Fruit fly (Drosophila melanogaster): ENCODE data around the gene SNF4Agamma.

The SNF4Agamma gene

DNA sequence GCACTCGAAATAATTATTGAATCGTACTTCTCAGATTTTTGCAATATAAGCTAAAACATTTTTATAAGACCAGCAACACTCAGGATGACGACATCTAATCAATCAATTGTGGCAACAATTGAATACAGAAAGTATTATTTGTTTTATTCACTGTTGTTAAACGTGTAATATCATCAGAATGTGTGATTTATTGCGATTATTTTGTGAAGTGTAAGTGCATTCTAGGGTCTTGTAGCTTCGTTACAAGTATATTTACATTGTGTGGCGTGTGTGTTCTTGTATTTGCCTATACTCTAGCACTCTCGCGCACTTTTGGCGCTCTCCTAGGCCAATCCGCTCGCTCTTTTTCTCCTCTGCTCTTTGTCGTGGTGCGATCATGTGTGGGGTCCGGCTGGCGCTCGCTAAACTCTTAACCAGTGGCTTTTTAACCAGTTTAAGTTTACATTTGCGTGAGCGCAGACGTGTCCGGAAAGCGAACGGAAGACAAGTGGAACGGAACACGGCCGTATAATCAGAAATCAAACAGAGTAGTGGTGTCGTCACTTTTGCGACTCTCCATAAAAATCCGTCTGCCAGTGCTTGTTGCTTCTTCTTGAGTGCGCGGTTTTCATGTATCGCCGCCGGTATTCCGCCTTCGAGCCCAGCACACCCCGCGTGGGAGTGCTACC is 64.1 kb downstream of the SNF4Agamma start (continued):
- TF ChIP-seq CG12942 (GFP tag; optimal IDR thresholded peaks at IDR 0.05) = peak; percentile 60
- peak; percentile 72 for TF ChIP-seq CG33213 (GFP tag; optimal IDR thresholded peaks at IDR 0.05)
- peak; percentile 70; the same call in 1 of the 3 replicates for TF ChIP-seq Mrtf (GFP tag; IDR thresholded peaks at IDR 0.05)
- TF ChIP-seq Antp (GFP tag; optimal IDR thresholded peaks at IDR 0.05) = peak; percentile 78
- peak; percentile 81 for TF ChIP-seq CG12104 (GFP tag; optimal IDR thresholded peaks at IDR 0.05)
- TF ChIP-seq chinmo (GFP tag; IDR thresholded peaks at IDR 0.05; ENCODE audit: partially characterized antibody) = peak; percentile 93; the same call in 2 of the 4 replicates
- TF ChIP-seq Meics (GFP tag; optimal IDR thresholded peaks at IDR 0.05) = peak; percentile 71
- peak; percentile 86 for TF ChIP-seq Asciz (GFP tag; optimal IDR thresholded peaks at IDR 0.05)
- TF ChIP-seq CG3726 (GFP tag; IDR thresholded peaks at IDR 0.05) = peak; percentile 55; the same call in 1 of the 3 replicates
- no peak for TF ChIP-seq pros (GFP tag; optimal IDR thresholded peaks at IDR 0.05)
- peak; percentile 53; the same call in 2 of the 3 replicates for TF ChIP-seq B-H1 (GFP tag; IDR thresholded peaks at IDR 0.05)
- TF ChIP-seq CG18764 (GFP tag; optimal IDR thresholded peaks at IDR 0.05) = peak; percentile 68
- TF ChIP-seq Ravus (GFP tag; IDR thresholded peaks at IDR 0.05) = no peak
- peak; percentile 76 for TF ChIP-seq CG6813 (GFP tag; optimal IDR thresholded peaks at IDR 0.05)
- TF ChIP-seq slou (GFP tag; optimal IDR thresholded peaks at IDR 0.05) = peak; percentile 33
- TF ChIP-seq CG16815 (GFP tag; optimal IDR thresholded peaks at IDR 0.05) = peak; percentile 51
- TF ChIP-seq mam (GFP tag; optimal IDR thresholded peaks at IDR 0.05) = peak; percentile 70
- peak; percentile 51; the same call in 1 of the 2 replicates for TF ChIP-seq Atf6 (GFP tag; IDR thresholded peaks at IDR 0.05)
- TF ChIP-seq Jarid2 (GFP tag; optimal IDR thresholded peaks at IDR 0.05) = peak; percentile 65
- no peak for TF ChIP-seq CG9215 (GFP tag; IDR thresholded peaks at IDR 0.05)
- TF ChIP-seq row (GFP tag; IDR thresholded peaks at IDR 0.05) = peak; percentile 86
- TF ChIP-seq CG11456 (GFP tag; IDR thresholded peaks at IDR 0.05) = no peak
- TF ChIP-seq nerfin-1 (tag; optimal IDR thresholded peaks at IDR 0.05) = peak; percentile 85
- TF ChIP-seq lbe (GFP tag; optimal IDR thresholded peaks at IDR 0.05) = no peak
- peak; percentile 61 for TF ChIP-seq Six4 (GFP tag; optimal IDR thresholded peaks at IDR 0.05)
- peak; percentile 76 for TF ChIP-seq Chrac-16 (GFP tag; optimal IDR thresholded peaks at IDR 0.05)
- TF ChIP-seq CG10321 (GFP tag; IDR thresholded peaks at IDR 0.05) = no peak
- peak; percentile 50 for TF ChIP-seq Fer3 (tag; optimal IDR thresholded peaks at IDR 0.05)
- TF ChIP-seq gcm (GFP tag; optimal IDR thresholded peaks at IDR 0.05) = peak; percentile 83
- TF ChIP-seq CG7556 (GFP tag; optimal IDR thresholded peaks at IDR 0.05) = peak; percentile 89
- TF ChIP-seq sima (GFP tag; optimal IDR thresholded peaks at IDR 0.05) = peak; percentile 72
- TF ChIP-seq Ssrp (tag; optimal IDR thresholded peaks at IDR 0.05) = peak; percentile 90
- no peak for TF ChIP-seq Dbx (GFP tag; IDR thresholded peaks at IDR 0.05)
- peak; percentile 60 for TF ChIP-seq Side (GFP tag; optimal IDR thresholded peaks at IDR 0.05)
- no peak for TF ChIP-seq BEAF-32 (GFP tag; optimal IDR thresholded peaks at IDR 0.05)
- TF ChIP-seq insv (GFP tag; optimal IDR thresholded peaks at IDR 0.05) = no peak
- TF ChIP-seq CG10209 (GFP tag; optimal IDR thresholded peaks at IDR 0.05) = peak; percentile 88
- TF ChIP-seq da (GFP tag; optimal IDR thresholded peaks at IDR 0.05) = peak; percentile 66
- TF ChIP-seq Oaz (GFP tag; IDR thresholded peaks at IDR 0.05) = 0 out of 2 replicates have a peak, but pooled peaks have one; percentile 44
- TF ChIP-seq stwl (tag; optimal IDR thresholded peaks at IDR 0.05) = no peak
- peak; percentile 66 for TF ChIP-seq CG10565 (GFP tag; optimal IDR thresholded peaks at IDR 0.05)
- TF ChIP-seq CG14667 (GFP tag; IDR thresholded peaks at IDR 0.05) = peak; percentile 51; the same call in 1 of the 2 replicates
- TF ChIP-seq cas (GFP tag; IDR thresholded peaks at IDR 0.05) = no peak
- peak; percentile 47 for TF ChIP-seq CG43689 (GFP tag; IDR thresholded peaks at IDR 0.05)
- TF ChIP-seq CG17385 (GFP tag; optimal IDR thresholded peaks at IDR 0.05) = peak; percentile 10
- peak; percentile 89 for TF ChIP-seq CG8388 (GFP tag; optimal IDR thresholded peaks at IDR 0.05)
- peak; percentile 72 for TF ChIP-seq CG30431 (GFP tag; optimal IDR thresholded peaks at IDR 0.05)
- peak in 1 of 3 experiments; percentile 33 for TF ChIP-seq Stat92E (GFP tag; optimal IDR thresholded peaks at IDR 0.05)
- peak; percentile 50 for TF ChIP-seq Dek (tag; optimal IDR thresholded peaks at IDR 0.05)
